Worm (Caenorhabditis elegans) whole organism, early embryonic: ENCODE results near the gene Y73F8A.5.

Source experiments
- F13C5.2 ChIP-seq: sonication (generic microtip); optimal IDR thresholded peaks from 2 replicates; lab custom pipeline; 2017; ENCODE audit warnings: mild to moderate bottlenecking, missing genetic modification characterization, inconsistent platforms, missing compliant biosample characterization
- ama-1 ChIP-seq: fragments of 150-350 bp; optimal IDR thresholded peaks from 2 replicates; lab custom pipeline; 2014
- ets-7 ChIP-seq: sonication (generic microtip); optimal IDR thresholded peaks from 2 replicates; lab custom pipeline; 2016; ENCODE audit warnings: missing genotype, missing genetic modification characterization, missing compliant biosample characterization
- hmbx-1 ChIP-seq: sonication (generic microtip); optimal IDR thresholded peaks from 2 replicates; lab custom pipeline; 2016; ENCODE audit warnings: mild to moderate bottlenecking, missing genetic modification characterization, missing compliant biosample characterization
- sea-1 ChIP-seq: fragments of 200-800 bp; sonication (Bioruptor generic); conservative IDR thresholded peaks from 2 replicates; pipeline ENCODE4 v1.3.6; 2022; ENCODE audit warnings: missing genetic modification characterization, missing compliant biosample characterization
- tra-4 ChIP-seq: sonication (generic microtip); optimal IDR thresholded peaks from 2 replicates; lab custom pipeline; 2017; ENCODE audit warnings: missing genetic modification characterization, missing compliant biosample characterization

ce11 chrIV:15259548-15259947 is at the start of gene Y73F8A.5:
- TF ChIP-seq ama-1 (lab: Kevin White, UChicago) (no peak), F13C5.2 (tag; lab: Kevin White, UChicago) (no peak), sea-1 (GFP tag; lab: Robert Waterston, UW) (no peak), tra-4 (tag; lab: Kevin White, UChicago) (no peak), ets-7 (tag; lab: Kevin White, UChicago) (no peak), hmbx-1 (no peak)
